Worm (Caenorhabditis elegans): ENCODE results near the gene gfl-1.

Gene gfl-1

DNA sequence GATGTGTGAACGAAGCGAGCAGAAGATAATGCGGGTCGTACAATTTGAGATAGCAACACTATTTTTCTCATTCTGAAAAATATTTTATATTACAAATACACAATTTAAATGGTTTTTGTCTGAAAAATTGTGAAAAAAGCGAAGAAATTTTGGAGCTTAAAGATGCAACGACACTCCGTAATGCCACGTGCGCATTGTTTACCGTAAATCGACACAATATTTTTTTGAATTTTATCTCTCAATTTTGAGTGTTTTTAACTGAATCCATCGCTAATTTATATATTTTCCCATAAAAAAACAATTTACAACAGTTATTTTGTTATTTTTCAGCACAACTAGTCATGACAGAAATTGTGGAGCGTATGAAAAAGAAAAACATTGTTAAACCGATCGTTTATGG lies at the start of gene gfl-1, which contains the start of gene M04B2.4:
TSS of gene gfl-1 (plus strand) at position 331 of the 400 bp plus-strand sequence.
TSS of gene M04B2.4 (minus strand) at position 72 of the 400 bp plus-strand sequence.
- TF ChIP-seq unc-62 (GFP tag; optimal IDR thresholded peaks at IDR 0.05), result no peak

DNA sequence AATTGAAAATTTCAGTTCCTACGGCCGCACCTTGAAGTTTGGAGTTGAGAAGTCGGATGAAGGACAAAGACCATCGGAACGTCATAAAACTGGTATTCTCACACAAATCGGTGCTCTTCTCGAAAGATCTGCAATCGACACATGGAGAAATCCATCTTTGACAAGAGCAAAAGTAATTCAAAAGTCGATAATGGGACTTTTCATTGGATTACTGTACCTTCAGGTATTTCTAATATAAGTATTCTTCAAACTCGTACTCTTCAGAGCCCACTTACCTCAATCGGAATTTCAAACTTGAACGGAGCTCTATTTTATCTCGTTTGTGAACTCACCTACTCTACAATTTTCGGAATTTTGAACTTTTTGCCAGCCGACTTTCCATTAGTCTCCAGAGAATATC lies 49.1 kb upstream of the gfl-1 start:
- TF ChIP-seq unc-62 (GFP tag; optimal IDR thresholded peaks at IDR 0.05), result no peak

DNA sequence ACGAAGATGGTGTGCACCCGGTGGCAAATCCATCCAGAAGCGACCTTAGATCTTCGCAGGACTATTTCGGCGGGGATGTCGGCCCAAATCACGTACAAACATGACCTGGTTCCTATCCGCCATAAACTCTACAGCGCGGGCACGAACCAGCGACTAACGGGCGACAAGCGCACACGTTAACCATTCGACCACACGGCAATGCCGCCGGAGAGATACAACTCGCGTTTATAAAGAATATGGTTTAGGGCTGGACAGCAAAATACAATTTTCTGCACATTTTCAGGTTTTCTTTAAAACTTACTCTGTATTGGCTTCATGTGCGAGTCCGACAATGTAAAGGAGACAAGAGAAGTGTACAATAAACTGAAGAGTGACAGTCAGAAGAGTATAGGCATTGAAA lies 47.0 kb upstream of the gfl-1 start:
- no peak for TF ChIP-seq unc-62 (GFP tag; optimal IDR thresholded peaks at IDR 0.05)

DNA sequence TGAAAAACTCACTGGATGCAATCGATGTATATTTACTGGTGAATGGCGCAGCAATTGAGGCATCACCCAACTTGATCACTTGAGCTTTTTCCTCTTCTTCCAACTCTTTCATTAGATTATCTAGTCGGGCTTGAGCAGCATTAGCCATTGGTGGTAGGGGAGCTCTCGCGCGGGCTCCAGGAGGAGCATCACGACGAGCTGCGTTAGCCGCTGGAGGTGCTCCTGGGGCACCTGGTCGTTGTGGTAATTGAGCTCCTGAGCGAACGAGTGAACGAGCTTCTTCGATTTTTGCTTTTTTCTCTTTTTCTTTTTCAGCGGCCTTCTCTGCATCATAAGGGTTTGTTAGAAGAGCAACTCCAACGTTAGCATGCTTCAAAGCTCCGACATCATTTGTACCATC lies 46.0 kb upstream of the gfl-1 start:
- no peak for TF ChIP-seq unc-62 (GFP tag; optimal IDR thresholded peaks at IDR 0.05)

DNA sequence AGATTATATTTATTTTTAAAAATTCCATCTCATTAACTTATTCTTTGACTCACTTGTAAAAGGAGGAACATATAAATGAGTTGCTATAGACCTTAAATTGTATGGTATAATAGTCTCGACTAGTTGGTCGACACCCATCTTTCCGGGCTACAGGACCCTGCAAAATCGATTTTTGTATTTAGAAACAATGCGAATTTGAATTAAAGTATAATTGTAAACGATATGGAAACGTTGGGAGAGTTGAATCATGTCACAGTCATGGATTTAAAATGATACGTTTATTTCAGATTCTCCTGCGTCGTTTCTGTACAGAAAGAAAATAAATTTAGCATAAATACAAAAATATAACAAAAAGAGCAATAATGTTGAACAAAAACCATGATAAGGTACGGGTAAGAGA lies 42.0 kb upstream of the gfl-1 start, which contains the start of gene catp-8:
TSS of gene catp-8 (minus strand) at position 157 of the 400 bp plus-strand sequence.
- TF ChIP-seq unc-62 (GFP tag; optimal IDR thresholded peaks at IDR 0.05), result no peak

DNA sequence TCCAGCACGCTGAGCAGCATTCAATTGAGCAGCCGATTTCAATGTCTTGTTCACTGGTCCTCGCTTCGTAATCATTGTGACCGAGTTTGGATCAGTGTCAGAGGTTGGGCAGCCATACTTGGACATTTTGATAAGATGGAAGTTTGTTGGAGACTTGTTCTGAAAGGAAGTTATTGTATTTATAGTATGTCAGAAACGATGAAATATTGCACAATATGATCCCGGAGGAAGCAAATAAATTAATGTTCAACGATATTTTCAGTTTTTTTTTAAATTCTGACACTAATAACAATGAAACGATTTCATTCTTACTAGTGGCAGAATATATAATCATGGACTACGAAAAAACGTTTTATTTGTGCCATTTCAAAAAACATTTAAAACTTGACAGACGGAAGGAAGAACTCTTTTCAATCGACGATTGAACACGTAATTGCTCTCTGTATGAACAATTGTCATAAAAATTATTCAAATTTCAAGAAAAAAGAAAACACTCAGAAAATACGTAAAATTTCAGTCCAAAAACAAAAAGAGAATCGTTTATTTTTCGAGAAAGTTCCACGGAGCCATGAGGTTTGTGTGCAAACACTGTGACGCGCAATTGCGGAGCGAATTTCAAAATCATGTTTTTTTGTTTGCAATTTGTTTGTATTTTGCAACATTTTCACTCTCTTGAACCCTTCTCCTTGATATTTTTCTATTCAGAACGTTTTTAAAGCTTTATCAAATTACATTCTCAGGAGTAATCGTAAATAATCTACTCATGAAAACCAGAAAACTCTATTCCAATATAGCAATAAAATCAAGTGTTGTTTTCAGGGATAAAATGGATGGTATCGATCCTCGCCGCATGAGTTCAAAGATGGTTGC lies 40.8 kb upstream of the gfl-1 start, which contains the start of the genes mbf-1 and nse-4:
TSS of gene mbf-1 (minus strand) at position 343 of the 870 bp plus-strand sequence.
TSS of gene nse-4 (plus strand) at position 820 of the 870 bp plus-strand sequence.
- no peak for TF ChIP-seq unc-62 (GFP tag; optimal IDR thresholded peaks at IDR 0.05)

DNA sequence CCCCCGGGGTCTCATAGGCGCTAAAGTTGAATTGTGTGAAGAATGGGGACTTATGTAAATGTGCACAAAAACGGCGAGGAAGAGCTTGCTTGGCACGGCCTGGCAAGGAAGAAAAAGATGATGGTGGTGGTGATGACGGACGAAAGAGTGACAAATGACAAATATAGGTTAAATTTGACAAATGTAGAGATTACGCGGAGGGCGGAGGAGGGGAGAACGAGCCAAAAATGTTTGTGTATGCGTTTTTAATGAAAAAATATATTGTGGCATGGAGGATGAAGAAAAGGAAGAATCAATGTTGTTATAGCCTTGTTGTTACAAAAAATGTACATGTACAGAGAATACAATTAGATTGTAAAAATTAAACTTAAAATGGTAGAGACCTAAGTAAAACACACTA lies 34.2 kb upstream of the gfl-1 start:
- no peak for TF ChIP-seq unc-62 (GFP tag; optimal IDR thresholded peaks at IDR 0.05)

DNA sequence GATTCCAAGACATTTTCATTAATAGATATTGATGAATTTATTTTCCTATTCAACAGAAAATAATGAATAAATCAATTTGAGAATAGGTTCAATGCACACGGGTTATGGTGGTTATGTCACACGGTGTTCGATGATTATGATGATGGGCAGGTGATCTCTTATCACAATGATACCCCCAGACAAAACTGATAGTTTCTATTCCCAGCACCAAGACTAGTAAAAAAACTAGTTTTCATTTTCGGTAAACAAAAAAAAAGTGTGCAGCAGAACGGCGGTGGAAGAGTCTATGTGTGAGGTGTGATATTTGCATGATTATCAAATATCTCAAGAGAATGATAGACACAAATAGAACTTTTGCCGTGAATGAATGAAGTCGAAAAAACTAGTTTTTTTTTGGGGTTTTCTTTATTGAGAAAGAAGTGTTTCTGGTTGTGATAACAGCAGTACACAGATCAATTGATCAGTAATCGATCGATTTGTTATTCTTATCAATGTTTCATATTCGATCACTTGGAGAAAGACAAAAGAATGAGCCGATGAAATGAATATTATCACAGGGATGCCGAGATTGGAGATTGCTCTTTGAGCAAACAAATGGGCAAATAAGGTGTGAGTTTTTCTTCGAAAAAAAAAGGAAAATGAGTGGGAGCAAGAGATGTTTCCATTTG lies 33.1 kb upstream of the gfl-1 start:
- TF ChIP-seq unc-62 (GFP tag; optimal IDR thresholded peaks at IDR 0.05), result no peak

DNA sequence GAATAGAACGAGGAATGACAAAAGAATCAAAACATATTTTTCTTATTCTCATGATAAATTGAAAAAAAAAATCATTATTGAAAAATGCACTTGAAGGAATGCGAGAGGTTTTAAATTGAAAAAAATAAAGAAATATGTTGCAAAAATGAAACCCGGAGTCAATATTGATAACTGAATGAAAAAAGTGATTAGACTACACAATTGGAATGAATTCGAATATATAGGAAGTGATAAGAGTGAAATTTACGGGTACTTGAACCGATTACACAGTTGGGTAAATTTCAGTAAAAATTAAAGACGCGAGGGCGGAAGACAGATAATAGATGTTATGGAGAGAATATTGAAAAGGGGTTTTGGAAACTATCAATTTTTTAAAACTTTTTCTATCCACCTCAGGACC lies 32.0 kb upstream of the gfl-1 start:
- TF ChIP-seq unc-62 (GFP tag; optimal IDR thresholded peaks at IDR 0.05), result no peak

DNA sequence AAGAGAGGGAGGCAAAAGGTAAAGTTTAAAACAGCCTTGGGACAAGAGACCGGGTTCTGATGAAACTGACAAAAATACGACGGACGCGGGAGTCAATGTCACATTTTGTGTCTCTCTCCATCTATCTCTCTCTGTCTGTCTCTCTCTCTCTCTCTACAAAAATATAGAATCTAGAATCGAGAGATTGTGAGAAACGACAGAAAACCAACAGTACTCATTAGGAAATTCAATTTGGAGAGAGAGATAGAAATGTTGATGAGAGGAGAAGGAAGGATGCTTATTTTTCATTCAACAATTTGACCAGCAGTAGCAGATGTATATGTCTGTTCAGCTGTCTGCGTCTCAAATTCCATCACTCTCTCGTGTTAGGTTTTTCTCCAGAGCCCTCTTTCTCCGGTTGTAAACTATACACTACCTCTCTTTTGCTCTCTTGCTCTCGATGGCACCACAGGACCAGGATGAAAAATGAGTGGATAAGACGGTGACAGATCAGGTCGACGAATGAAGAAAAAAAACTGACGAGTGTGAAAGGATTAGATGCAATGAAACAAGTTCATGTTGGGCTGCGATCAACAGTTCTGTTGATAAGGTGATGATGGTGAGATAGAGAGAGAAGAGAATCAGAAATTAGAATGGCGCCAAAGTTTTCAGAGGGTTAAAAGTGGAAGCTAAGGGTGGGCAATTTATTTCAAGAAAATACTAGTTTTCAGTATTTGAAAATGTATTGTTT lies 31.3 kb upstream of the gfl-1 start:
- TF ChIP-seq unc-62 (GFP tag; optimal IDR thresholded peaks at IDR 0.05), result no peak

DNA sequence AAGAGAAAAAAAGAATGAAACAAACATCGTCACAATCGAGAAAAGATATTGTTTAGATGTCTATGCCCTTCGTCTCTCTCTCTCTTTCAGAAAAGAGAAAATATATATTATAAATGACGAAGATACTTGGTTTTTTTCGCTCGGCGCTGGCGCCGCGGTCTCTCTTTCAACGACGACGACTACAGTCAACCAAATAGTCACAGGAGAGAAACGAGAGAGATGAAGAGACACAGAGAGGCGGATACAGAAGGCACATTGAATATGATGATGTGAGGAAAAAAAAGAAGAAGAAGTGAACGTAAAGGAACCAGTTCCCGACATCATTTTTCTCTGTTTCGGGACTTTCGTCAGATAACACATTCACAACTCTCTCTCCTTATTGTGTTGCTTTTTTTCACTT lies 29.7 kb upstream of the gfl-1 start:
- no peak for TF ChIP-seq unc-62 (GFP tag; optimal IDR thresholded peaks at IDR 0.05)

DNA sequence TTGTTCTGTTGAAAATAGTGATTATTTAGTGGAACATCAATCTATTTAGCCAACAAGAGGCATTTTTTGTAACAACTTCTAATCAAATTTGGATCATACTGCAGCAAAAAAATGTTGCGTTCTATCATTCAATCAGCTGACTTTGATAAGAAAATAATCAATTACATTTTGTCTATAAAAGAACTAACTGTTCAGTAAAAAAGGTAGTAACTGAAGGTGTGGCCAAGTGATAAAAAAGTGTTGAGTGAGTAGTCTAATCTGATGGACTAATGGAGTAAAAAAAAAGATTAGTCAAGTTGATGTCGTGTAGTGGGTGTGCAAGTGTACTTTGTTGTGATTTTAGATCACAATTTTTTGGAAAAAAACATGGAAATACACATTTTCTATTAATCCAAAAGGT lies 28.7 kb upstream of the gfl-1 start:
- TF ChIP-seq unc-62 (GFP tag; optimal IDR thresholded peaks at IDR 0.05), result no peak

DNA sequence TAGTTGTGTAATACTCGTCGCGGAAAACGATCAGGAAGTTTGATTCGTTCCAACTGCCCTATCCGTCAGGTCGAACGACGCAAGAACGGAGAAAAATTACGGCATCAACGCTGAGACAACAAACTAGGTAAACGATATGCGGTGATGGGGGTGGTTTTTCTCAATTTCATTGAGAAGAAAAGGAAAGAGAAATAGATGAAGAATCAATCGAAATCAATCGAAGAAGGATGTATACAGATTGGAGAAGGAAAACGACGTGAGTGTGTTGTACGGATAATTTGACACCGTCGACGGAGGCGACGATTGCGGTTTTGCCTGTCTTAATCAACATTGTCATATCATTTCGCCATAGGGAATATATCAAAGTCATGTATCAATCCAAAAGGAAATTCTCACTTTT lies 27.2 kb upstream of the gfl-1 start:
- TF ChIP-seq unc-62 (GFP tag; optimal IDR thresholded peaks at IDR 0.05), result no peak

DNA sequence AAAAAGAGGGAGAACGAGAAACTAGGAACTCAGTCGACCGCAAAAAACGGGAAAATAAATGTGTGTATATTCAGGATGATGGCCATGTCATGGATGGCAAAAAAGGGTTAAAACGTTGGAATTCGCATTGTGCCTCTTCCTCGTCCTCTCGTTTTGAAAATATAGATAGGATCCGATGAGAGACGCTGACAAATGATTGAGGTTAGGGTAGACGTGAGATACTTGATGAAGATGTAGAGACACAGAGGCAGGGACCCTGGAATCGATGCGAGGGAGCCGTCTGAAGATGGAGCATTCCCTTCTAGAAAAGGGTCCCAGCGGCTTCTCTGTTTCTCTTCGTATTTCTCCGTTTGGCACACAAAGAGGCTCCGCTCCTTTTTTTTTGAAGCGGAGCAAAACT lies 26.2 kb upstream of the gfl-1 start:
- TF ChIP-seq unc-62 (GFP tag; optimal IDR thresholded peaks at IDR 0.05), result no peak

DNA sequence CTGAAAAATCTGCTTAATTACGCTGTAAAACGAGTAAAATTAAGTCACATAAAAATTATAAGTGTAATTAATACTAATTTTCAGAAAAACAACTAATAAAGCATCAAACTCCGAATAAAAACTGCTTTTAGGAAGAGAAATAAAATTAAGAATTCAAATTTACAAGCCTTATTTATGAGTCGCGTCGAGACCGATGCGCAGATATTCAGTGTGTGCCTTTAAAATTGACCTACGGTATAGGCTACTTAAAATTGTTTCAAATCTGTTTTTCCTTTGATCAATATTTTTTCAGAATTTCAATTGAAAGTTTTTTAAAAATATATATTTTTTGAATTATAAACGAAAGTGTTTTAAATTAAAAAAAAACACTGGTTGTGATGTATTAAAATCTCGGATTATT lies 22.9 kb upstream of the gfl-1 start, which contains the start of gene sms-1:
TSS of gene sms-1 (minus strand) at position 6 of the 400 bp plus-strand sequence.
- no peak for TF ChIP-seq unc-62 (GFP tag; optimal IDR thresholded peaks at IDR 0.05)

DNA sequence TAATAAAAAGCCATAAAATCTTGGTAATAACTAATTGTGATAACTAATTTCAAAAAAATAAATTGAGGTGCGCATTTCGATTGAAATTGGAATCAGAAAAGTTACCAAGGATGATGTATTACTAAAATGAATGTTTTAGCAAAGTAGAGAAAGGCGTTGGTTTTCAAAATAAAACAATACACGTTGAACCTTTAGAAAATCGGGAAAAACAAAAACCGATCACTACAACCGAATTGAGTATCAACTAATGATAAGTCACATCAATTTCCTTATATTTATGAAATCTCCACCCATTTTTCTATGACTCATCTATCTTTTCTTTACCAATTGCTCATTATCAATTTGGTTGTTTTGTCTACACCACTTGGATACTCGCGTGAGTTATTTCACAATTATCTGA lies 20.7 kb upstream of the gfl-1 start, which contains the start of gene H21P03.10:
TSS of gene H21P03.10 (plus strand) at position 301 of the 400 bp plus-strand sequence.
- no peak for TF ChIP-seq unc-62 (GFP tag; optimal IDR thresholded peaks at IDR 0.05)
